Fruit fly (Drosophila melanogaster) whole organism, embryonic: ENCODE results near the gene Hs6st.

Experiments
- BtbVII ChIP-seq: fragments of 200-800 bp; sonication (Bioruptor generic); optimal IDR thresholded peaks from 3 replicates; lab custom pipeline; 2017; ENCODE audit warnings: missing biosample characterization, mild to moderate bottlenecking, missing genetic modification characterization
- C15 ChIP-seq: fragments of 200-800 bp; sonication (Bioruptor generic); IDR thresholded peaks from 3 replicates; pipeline ENCODE4 v1.3.6; 2022; ENCODE audit warnings: missing biosample characterization, missing genetic modification characterization
- CG10321 ChIP-seq: fragments of 200-800 bp; sonication (Bioruptor generic); IDR thresholded peaks from 2 replicates; pipeline ENCODE4 v1.3.6; 2022; ENCODE audit warnings: missing biosample characterization, missing genetic modification characterization
- CG11723 ChIP-seq: fragments of 200-800 bp; sonication (Bioruptor generic); optimal IDR thresholded peaks from 2 replicates; lab custom pipeline; 2017; ENCODE audit warnings: missing biosample characterization, mild to moderate bottlenecking, missing genetic modification characterization
- CG1603 ChIP-seq: fragments of 200-800 bp; sonication (Bioruptor generic); optimal IDR thresholded peaks from 2 replicates; lab custom pipeline; 2019; ENCODE audit warnings: missing biosample characterization, mild to moderate bottlenecking, missing genetic modification characterization, moderate library complexity
- CG18476 ChIP-seq: fragments of 200-800 bp; sonication (Bioruptor generic); optimal IDR thresholded peaks from 2 replicates; lab custom pipeline; 2016; ENCODE audit warnings: missing biosample characterization, mild to moderate bottlenecking, missing genetic modification characterization
- CG18619 ChIP-seq: fragments of 200-800 bp; sonication (Bioruptor generic); optimal IDR thresholded peaks from 3 replicates; lab custom pipeline; 2017; ENCODE audit warnings: missing biosample characterization, mild to moderate bottlenecking, missing genetic modification characterization
- CG2678 ChIP-seq: fragments of 200-800 bp; sonication (Bioruptor generic); optimal IDR thresholded peaks from 3 replicates; lab custom pipeline; 2019; ENCODE audit warnings: missing biosample characterization, mild to moderate bottlenecking, missing genetic modification characterization, moderate library complexity
- CG2712 ChIP-seq: fragments of 200-800 bp; optimal IDR thresholded peaks from 3 replicates; lab custom pipeline; 2019; ENCODE audit warnings: missing biosample characterization, mild to moderate bottlenecking, missing genetic modification characterization, moderate library complexity
- CG3838 ChIP-seq: fragments of 200-800 bp; sonication (Bioruptor generic); optimal IDR thresholded peaks from 3 replicates; lab custom pipeline; 2016; ENCODE audit warnings: missing biosample characterization, missing genetic modification characterization
- CG3995 ChIP-seq: fragments of 200-800 bp; sonication (Bioruptor generic); optimal IDR thresholded peaks from 3 replicates; lab custom pipeline; 2016; ENCODE audit warnings: missing biosample characterization, missing genetic modification characterization
- CG5245 ChIP-seq: fragments of 200-800 bp; sonication (Bioruptor generic); optimal IDR thresholded peaks from 3 replicates; lab custom pipeline; 2016; ENCODE audit warnings: missing biosample characterization, missing genetic modification characterization
- CG8944 ChIP-seq: fragments of 200-800 bp; sonication (Bioruptor generic); optimal IDR thresholded peaks from 3 replicates; lab custom pipeline; 2016; ENCODE audit warnings: missing biosample characterization, missing genetic modification characterization
- CG9437 ChIP-seq: fragments of 200-800 bp; sonication (Bioruptor generic); optimal IDR thresholded peaks from 2 replicates; lab custom pipeline; 2018; ENCODE audit warnings: missing biosample characterization, mild to moderate bottlenecking, missing genetic modification characterization
- CHES-1-like ChIP-seq: fragments of 200-800 bp; sonication (Bioruptor generic); optimal IDR thresholded peaks from 2 replicates; lab custom pipeline; 2016; ENCODE audit warnings: missing biosample characterization, missing genetic modification characterization
- D19B ChIP-seq: fragments of 200-800 bp; sonication (Bioruptor generic); optimal IDR thresholded peaks from 2 replicates; lab custom pipeline; 2017; ENCODE audit warnings: missing biosample characterization, mild to moderate bottlenecking, missing genetic modification characterization
- Drgx ChIP-seq: fragments of 200-800 bp; sonication (Bioruptor generic); IDR thresholded peaks from 2 replicates; pipeline ENCODE4 v1.3.6; 2022; ENCODE audit warnings: missing biosample characterization, missing genetic modification characterization
- GATAe ChIP-seq: fragments of 200-800 bp; sonication (Bioruptor generic); conservative IDR thresholded peaks from 2 replicates; pipeline ENCODE4 v1.3.6; 2022; ENCODE audit warnings: missing biosample characterization, missing genetic modification characterization
- H2.0 ChIP-seq: fragments of 200-800 bp; sonication (Bioruptor generic); IDR thresholded peaks from 2 replicates; pipeline ENCODE4 v1.3.6; 2022; ENCODE audit warnings: missing biosample characterization, missing genetic modification characterization
- HLHmδ ChIP-seq: fragments of 200-800 bp; sonication (Bioruptor generic); optimal IDR thresholded peaks from 2 replicates; lab custom pipeline; 2018; ENCODE audit warnings: missing biosample characterization, mild to moderate bottlenecking, missing genetic modification characterization, moderate library complexity
- MTF-1 ChIP-seq: fragments of 200-800 bp; sonication (Bioruptor generic); optimal IDR thresholded peaks from 2 replicates; lab custom pipeline; 2018; ENCODE audit warnings: missing biosample characterization, mild to moderate bottlenecking, missing genetic modification characterization, borderline replicate concordance
- Mrtf ChIP-seq: fragments of 200-800 bp; sonication (Bioruptor generic); IDR thresholded peaks from 3 replicates; pipeline ENCODE4 v1.3.6; 2022; ENCODE audit warnings: missing biosample characterization, missing genetic modification characterization
- Optix ChIP-seq: fragments of 200-800 bp; sonication (Bioruptor generic); IDR thresholded peaks from 3 replicates; pipeline ENCODE4 v1.3.6; 2022; ENCODE audit warnings: missing biosample characterization, missing genetic modification characterization
- Ptx1 ChIP-seq: fragments of 200-800 bp; sonication (Bioruptor generic); IDR thresholded peaks from 2 replicates; pipeline ENCODE4 v1.3.6; 2022; ENCODE audit warnings: missing biosample characterization, missing genetic modification characterization
- Sin3A ChIP-seq: fragments of >200 bp; optimal IDR thresholded peaks from 2 replicates; lab custom pipeline; 2018
- Sry-β ChIP-seq: fragments of 200-800 bp; sonication (Bioruptor generic); optimal IDR thresholded peaks from 2 replicates; lab custom pipeline; 2018; ENCODE audit warnings: missing biosample characterization, mild to moderate bottlenecking, missing genetic modification characterization, moderate library complexity
- Ssrp ChIP-seq: fragments of 200-800 bp; sonication (Bioruptor generic); optimal IDR thresholded peaks from 2 replicates; lab custom pipeline; 2018; ENCODE audit warnings: missing biosample characterization, mild to moderate bottlenecking, missing genetic modification characterization, moderate library complexity
- TFAM ChIP-seq: fragments of 200-800 bp; sonication (Bioruptor generic); optimal IDR thresholded peaks from 2 replicates; lab custom pipeline; 2017; ENCODE audit warnings: missing biosample characterization, missing genetic modification characterization, inconsistent platforms
- Trl ChIP-seq, 3 experiments: fragments of >200 bp in 2 of 3; fragments of 200-800 bp in 1 of 3; sonication (Bioruptor generic) in 1 of 3; optimal IDR thresholded peaks; 2 replicates in 1 of 3; 3 replicates in 2 of 3; lab custom pipeline; 2016 to 2017; ENCODE audit warnings: missing biosample characterization in 1 of 3, missing genetic modification characterization in 1 of 3
- ara ChIP-seq: fragments of 200-800 bp; sonication (Bioruptor generic); IDR thresholded peaks from 2 replicates; pipeline ENCODE4 v1.3.6; 2022; ENCODE audit warnings: missing biosample characterization, missing genetic modification characterization
- bowl ChIP-seq: fragments of 200-800 bp; sonication (Bioruptor generic); IDR thresholded peaks from 2 replicates; pipeline ENCODE4 v1.3.6; 2022; ENCODE audit warnings: missing biosample characterization, missing genetic modification characterization
- cad ChIP-seq: fragments of >200 bp; optimal IDR thresholded peaks from 2 replicates; lab custom pipeline; 2017; ENCODE audit warnings: missing biosample characterization, missing genetic modification characterization
- cas ChIP-seq: fragments of 200-800 bp; sonication (Bioruptor generic); IDR thresholded peaks from 2 replicates; pipeline ENCODE4 v1.3.6; 2022; ENCODE audit warnings: missing biosample characterization, missing genetic modification characterization
- dm ChIP-seq: fragments of 200-800 bp; sonication (Bioruptor generic); optimal IDR thresholded peaks from 3 replicates; lab custom pipeline; 2016; ENCODE audit warnings: missing biosample characterization, missing genetic modification characterization
- fu2 ChIP-seq: fragments of 200-800 bp; sonication (Bioruptor generic); optimal IDR thresholded peaks from 2 replicates; lab custom pipeline; 2016; ENCODE audit warnings: missing biosample characterization, missing genetic modification characterization
- her ChIP-seq: fragments of 200-800 bp; sonication (Bioruptor generic); optimal IDR thresholded peaks from 2 replicates; lab custom pipeline; 2016; ENCODE audit warnings: missing biosample characterization, missing genetic modification characterization
- kah ChIP-seq: fragments of 200-800 bp; sonication (Bioruptor generic); optimal IDR thresholded peaks from 2 replicates; lab custom pipeline; 2018; ENCODE audit warnings: missing biosample characterization, mild to moderate bottlenecking, missing genetic modification characterization
- lab ChIP-seq: fragments of 200-800 bp; sonication (Bioruptor generic); optimal IDR thresholded peaks from 3 replicates; lab custom pipeline; 2017; ENCODE audit warnings: missing biosample characterization, missing genetic modification characterization, mild to moderate bottlenecking, moderate library complexity, missing genetic modification reagents
- lilli ChIP-seq: fragments of 200-800 bp; sonication (Bioruptor generic); optimal IDR thresholded peaks from 3 replicates; lab custom pipeline; 2016; ENCODE audit warnings: missing biosample characterization, missing genetic modification characterization
- mirr ChIP-seq: fragments of 200-800 bp; sonication (Bioruptor generic); optimal IDR thresholded peaks from 3 replicates; lab custom pipeline; 2018; ENCODE audit warnings: missing biosample characterization, mild to moderate bottlenecking, missing genetic modification characterization
- peb ChIP-seq: fragments of 200-800 bp; sonication (Bioruptor generic); IDR thresholded peaks from 2 replicates; pipeline ENCODE4 v1.3.6; 2022; ENCODE audit warnings: missing biosample characterization, missing genetic modification characterization
- prd ChIP-seq, 3 experiments: fragments of >200 bp in 2 of 3; fragments of 200-800 bp in 1 of 3; sonication (Bioruptor generic) in 1 of 3; optimal IDR thresholded peaks in 2 of 3; IDR thresholded peaks in 1 of 3; 2 replicates in 2 of 3; 3 replicates in 1 of 3; pipeline versions ENCODE4 v1.3.6 to Lab custom; 2017 to 2022; ENCODE audit warnings: missing biosample characterization in 1 of 3, missing genetic modification characterization in 1 of 3
- sens ChIP-seq: fragments of 200-800 bp; sonication (Bioruptor generic); peaks from one replicate; lab custom pipeline; 2016; ENCODE audit warnings: missing biosample characterization, missing genetic modification characterization
- tap ChIP-seq: fragments of 200-800 bp; optimal IDR thresholded peaks from 3 replicates; lab custom pipeline; 2019; ENCODE audit warnings: missing biosample characterization, mild to moderate bottlenecking, missing genetic modification characterization, moderate library complexity
- tin ChIP-seq: fragments of 200-800 bp; sonication (Bioruptor generic); optimal IDR thresholded peaks from 3 replicates; lab custom pipeline; 2016; ENCODE audit warnings: missing biosample characterization, missing genetic modification characterization
- twi ChIP-seq: fragments of 200-800 bp; optimal IDR thresholded peaks from 2 replicates; lab custom pipeline; 2019; ENCODE audit warnings: missing biosample characterization, mild to moderate bottlenecking, missing genetic modification characterization, moderate library complexity
- zf30C ChIP-seq: fragments of 200-800 bp; sonication (Bioruptor generic); optimal IDR thresholded peaks from 3 replicates; lab custom pipeline; 2018; ENCODE audit warnings: missing biosample characterization, mild to moderate bottlenecking, missing genetic modification characterization
- zfh2 ChIP-seq: fragments of 200-800 bp; sonication (Bioruptor generic); optimal IDR thresholded peaks from 2 replicates; lab custom pipeline; 2016; ENCODE audit warnings: missing biosample characterization, missing genetic modification characterization

Gene Hs6st

dm6 chr3R:19905932-19906439 is 102.3 kb downstream of the Hs6st start (continued):
- TF ChIP-seq cad (GFP tag; lab: Kevin White, UChicago) (no peak), CG18476 (GFP tag; lab: Kevin White, UChicago) (peak; percentile 56), Mrtf (GFP tag; lab: Robert Waterston, UW) (peak; percentile 83), CG8944 (GFP tag; lab: Kevin White, UChicago) (peak; percentile 73), lab (GFP tag; lab: Kevin White, UChicago) (peak; percentile 92), Ssrp (tag; lab: Kevin White, UChicago) (peak; percentile 64), her (GFP tag; lab: Kevin White, UChicago) (peak; percentile 68), HLHmδ (GFP tag; lab: Kevin White, UChicago) (peak; percentile 55), CG1603 (tag; lab: Kevin White, UChicago) (peak; percentile 87), CG5245 (peak; percentile 55), peb (peak; percentile 57; the same call in 1 of the 2 replicates), Drgx (GFP tag; lab: Robert Waterston, UW) (peak; percentile 84)

- TF ChIP-seq Optix (GFP tag; lab: Robert Waterston, UW) (0 out of 3 replicates have a peak, but pooled peaks have one; percentile 41), GATAe (GFP tag; lab: Robert Waterston, UW) (no peak), bowl (GFP tag; lab: Robert Waterston, UW) (no peak), sens (peak; percentile 96), prd (optimal IDR thresholded peaks at IDR 0.05; lab: Kevin White, UChicago) (no peak), prd (GFP tag; IDR thresholded peaks at IDR 0.05; lab: Robert Waterston, UW) (peak; percentile 62; the same call in 2 of the 3 replicates), CHES-1-like (peak; percentile 63), CG3995 (GFP tag; lab: Kevin White, UChicago) (peak; percentile 39), mirr (GFP tag; lab: Kevin White, UChicago) (no peak), CG11723 (GFP tag; lab: Kevin White, UChicago) (peak; percentile 20), CG3838 (no peak), zfh2 (peak; percentile 29), CG2678 (peak; percentile 64), Ptx1 (GFP tag; lab: Robert Waterston, UW) (0 out of 2 replicates have a peak, but pooled peaks have one; percentile 27), MTF-1 (GFP tag; lab: Kevin White, UChicago) (peak; percentile 38), Sin3A (lab: Kevin White, UChicago) (peak; percentile 96), Trl (optimal IDR thresholded peaks at IDR 0.05; lab: Kevin White, UChicago) (no peak), Trl (GFP tag; optimal IDR thresholded peaks at IDR 0.05; lab: Kevin White, UChicago) (peak; percentile 77), twi (peak; percentile 38), D19B (GFP tag; lab: Kevin White, UChicago) (peak; percentile 2), zf30C (no peak), CG9437 (GFP tag; lab: Kevin White, UChicago) (peak; percentile 31), lilli (GFP tag; lab: Kevin White, UChicago) (peak; percentile 71), tin (GFP tag; lab: Kevin White, UChicago) (peak; percentile 53), fu2 (GFP tag; lab: Kevin White, UChicago) (peak; percentile 16), ara (GFP tag; lab: Robert Waterston, UW) (peak; percentile 45; the same call in 1 of the 2 replicates), Sry-β (GFP tag; lab: Kevin White, UChicago) (peak; percentile 0), CG10321 (GFP tag; lab: Robert Waterston, UW) (no peak), C15 (GFP tag; lab: Robert Waterston, UW) (no peak), BtbVII (GFP tag; lab: Kevin White, UChicago) (peak; percentile 57), dm (GFP tag; lab: Kevin White, UChicago) (peak; percentile 96), H2.0 (GFP tag; lab: Robert Waterston, UW) (no peak), tap (tag; lab: Kevin White, UChicago) (peak; percentile 2), cas (peak; percentile 54; the same call in 1 of the 2 replicates), TFAM (GFP tag; lab: Kevin White, UChicago) (no peak), CG2712 (tag; lab: Kevin White, UChicago) (peak; percentile 67), peb (no peak), CG18619 (GFP tag; lab: Kevin White, UChicago) (peak; percentile 67), kah (GFP tag; lab: Kevin White, UChicago) (peak; percentile 73)
Measured at dm6 chr3R:19904865-19905373, 103.4 kb downstream of the Hs6st start, which contains the start of the genes Surf6 and RhoGAP92B. TSS of gene Surf6 (minus strand) at chr3R:19904868. TSS of gene RhoGAP92B (plus strand) at chr3R:19905164.
